Fruit fly (Drosophila melanogaster): Measurements from ENCODE around the gene CG8838.
A peak's percentile ranks its signal among the peaks of the same experiment; 100 is the strongest.

The CG8838 gene

DNA sequence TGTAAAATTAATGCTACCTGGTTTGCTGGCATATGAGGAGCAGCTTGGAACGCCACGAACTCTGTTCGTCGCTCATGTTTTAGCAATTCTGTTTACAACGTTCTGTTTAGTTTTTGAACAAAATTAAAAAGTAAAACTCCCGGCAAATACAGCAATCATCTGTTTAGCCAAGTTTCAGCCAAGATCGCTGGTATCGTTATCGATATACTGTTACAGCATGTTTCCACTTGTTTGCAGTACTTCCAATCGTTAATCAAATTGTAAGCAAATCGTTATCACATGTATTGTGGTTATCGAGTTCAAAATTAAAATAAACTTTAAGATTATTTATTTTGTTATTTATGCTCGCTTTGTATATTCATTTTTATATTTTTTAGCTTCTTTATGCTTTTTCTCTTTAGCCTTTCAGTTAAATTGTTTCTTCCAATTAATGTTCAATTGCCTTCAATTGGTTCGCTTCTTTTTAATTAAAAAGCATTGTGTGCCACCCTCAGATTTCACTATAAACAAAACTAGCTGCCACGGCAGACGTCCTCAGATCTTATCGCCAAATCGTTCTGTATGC lies 37.6 kb upstream of the CG8838 start, which contains the start of the genes Fign and CG8837 (continued):
- TF ChIP-seq CG15479 (GFP tag; optimal IDR thresholded peaks at IDR 0.05) (no peak), otp (GFP tag; IDR thresholded peaks at IDR 0.05) (no peak), BEAF-32 (GFP tag; optimal IDR thresholded peaks at IDR 0.05) (peak; percentile 50), CG11456 (GFP tag; IDR thresholded peaks at IDR 0.05) (no peak), salm (tag; optimal IDR thresholded peaks at IDR 0.05) (no peak), CG5180 (GFP tag; optimal IDR thresholded peaks at IDR 0.05) (no peak), toy (GFP tag; IDR thresholded peaks at IDR 0.05) (no peak), CG11247 (GFP tag; IDR thresholded peaks at IDR 0.05) (no peak), pita (GFP tag; optimal IDR thresholded peaks at IDR 0.05) (peak; percentile 40), CG9797 (GFP tag; optimal IDR thresholded peaks at IDR 0.05) (no peak), CG6765 (GFP tag; optimal IDR thresholded peaks at IDR 0.05) (no peak), CG11085 (GFP tag; IDR thresholded peaks at IDR 0.05) (no peak), ro (GFP tag; IDR thresholded peaks at IDR 0.05) (no peak), croc (GFP tag; conservative IDR thresholded peaks at IDR 0.05) (no peak), az2 (GFP tag; optimal IDR thresholded peaks at IDR 0.05) (no peak), cwo (GFP tag; optimal IDR thresholded peaks at IDR 0.05) (no peak), scrt (GFP tag; optimal IDR thresholded peaks at IDR 0.05) (no peak), pho (GFP tag; optimal IDR thresholded peaks at IDR 0.05) (no peak), sna (GFP tag; IDR thresholded peaks at IDR 0.05; ENCODE audit: partially characterized antibody) (peak; percentile 84), bbx (GFP tag; IDR thresholded peaks at IDR 0.05; ENCODE audit: partially characterized antibody) (peak; percentile 87), trem (tag; optimal IDR thresholded peaks at IDR 0.05) (peak; percentile 41), ap (GFP tag; IDR thresholded peaks at IDR 0.05) (no peak), kni (GFP tag; optimal IDR thresholded peaks at IDR 0.05) (no peak), D (optimal IDR thresholded peaks at IDR 0.05) (no peak), D (GFP tag; optimal IDR thresholded peaks at IDR 0.05) (no peak), CG17328 (GFP tag; IDR thresholded peaks at IDR 0.05) (no peak), Side (GFP tag; optimal IDR thresholded peaks at IDR 0.05) (no peak), usp (GFP tag; optimal IDR thresholded peaks at IDR 0.05) (no peak), CG1832 (GFP tag; optimal IDR thresholded peaks at IDR 0.05) (no peak), H2.0 (GFP tag; IDR thresholded peaks at IDR 0.05) (no peak), CG7357 (GFP tag; IDR thresholded peaks at IDR 0.05) (peak; percentile 95), CG3065 (GFP tag; optimal IDR thresholded peaks at IDR 0.05) (no peak), hkb (optimal IDR thresholded peaks at IDR 0.05) (no peak), hkb (GFP tag; IDR thresholded peaks at IDR 0.05) (no peak), Oaz (GFP tag; IDR thresholded peaks at IDR 0.05) (no peak), Sry-δ (GFP tag; optimal IDR thresholded peaks at IDR 0.05) (peak; percentile 65), seq (GFP tag; IDR thresholded peaks at IDR 0.05) (no peak), pnt (GFP tag; optimal IDR thresholded peaks at IDR 0.05) (no peak), eve (GFP tag; optimal IDR thresholded peaks at IDR 0.05) (no peak), CG15601 (tag; optimal IDR thresholded peaks at IDR 0.05) (no peak), CoRest (tag; optimal IDR thresholded peaks at IDR 0.05) (peak; percentile 51), CG18764 (GFP tag; optimal IDR thresholded peaks at IDR 0.05) (no peak), inv (GFP tag; IDR thresholded peaks at IDR 0.05; ENCODE audit: partially characterized antibody) (peak; percentile 63; the same call in 1 of the 2 replicates), CG16813 (GFP tag; IDR thresholded peaks at IDR 0.05; ENCODE audit: partially characterized antibody) (peak; percentile 88), D19A (tag; optimal IDR thresholded peaks at IDR 0.05) (no peak), CG11560 (tag; IDR thresholded peaks at IDR 0.05) (no peak), bcd (GFP tag; optimal IDR thresholded peaks at IDR 0.05) (no peak), Lhr (GFP tag; optimal IDR thresholded peaks at IDR 0.05) (peak; percentile 42), Abd-B (GFP tag; optimal IDR thresholded peaks at IDR 0.05) (no peak), CG30020 (tag; optimal IDR thresholded peaks at IDR 0.05) (peak; percentile 71), CG43689 (GFP tag; IDR thresholded peaks at IDR 0.05) (no peak), Sox100B (GFP tag; optimal IDR thresholded peaks at IDR 0.05) (no peak)

Data from whole organism, embryonic.